Worm (Caenorhabditis elegans) whole organism, L1 larva: Measurements from ENCODE around the gene pik-1.

Experiments
- C04F5.9 ChIP-seq: sonication (generic microtip); optimal IDR thresholded peaks from 2 replicates; lab custom pipeline; 2016; ENCODE audit warnings: missing genetic modification characterization, missing compliant biosample characterization
- C34B4.2 ChIP-seq: sonication (generic microtip); optimal IDR thresholded peaks from 2 replicates; lab custom pipeline; 2017; ENCODE audit warnings: mild to moderate bottlenecking, missing genetic modification characterization, missing compliant biosample characterization
- Y116A8C.19 ChIP-seq: sonication (generic microtip); optimal IDR thresholded peaks from 2 replicates; lab custom pipeline; 2016; ENCODE audit warnings: missing compliant biosample characterization, missing genetic modification characterization, borderline replicate concordance
- alr-1 ChIP-seq: fragments of 200-800 bp; sonication (Bioruptor generic); optimal IDR thresholded peaks from 2 replicates; lab custom pipeline; 2018; ENCODE audit warnings: borderline replicate concordance, mild to moderate bottlenecking, missing genetic modification characterization, missing compliant biosample characterization
- aly-2 ChIP-seq: fragments of 150-350 bp; optimal IDR thresholded peaks from 2 replicates; lab custom pipeline; 2014; ENCODE audit warnings: missing biosample characterization, missing genetic modification characterization
- ama-1 ChIP-seq: fragments of 150-350 bp; optimal IDR thresholded peaks from 2 replicates; lab custom pipeline; 2014
- blmp-1 ChIP-seq: fragments of 150-350 bp; optimal IDR thresholded peaks from 2 replicates; lab custom pipeline; 2014; ENCODE audit warnings: missing biosample characterization, missing genetic modification characterization
- ceh-63 ChIP-seq: fragments of 200-800 bp; sonication (Bioruptor generic); optimal IDR thresholded peaks from 2 replicates; lab custom pipeline; 2018; ENCODE audit warnings: mild to moderate bottlenecking, missing genetic modification characterization, missing compliant biosample characterization
- ceh-8 ChIP-seq: fragments of 200-800 bp; sonication (Bioruptor generic); optimal IDR thresholded peaks from 2 replicates; lab custom pipeline; 2018; ENCODE audit warnings: mild to moderate bottlenecking, missing genetic modification characterization, moderate library complexity, missing compliant biosample characterization
- ceh-82 ChIP-seq, 3 experiments: fragments of 150-350 bp in 1 of 3; sonication (generic microtip) in 2 of 3; optimal IDR thresholded peaks; 2 replicates each; lab custom pipeline; 2014 to 2017; ENCODE audit warnings: missing biosample characterization in 3 of 3, missing genetic modification characterization in 3 of 3
- ceh-88 ChIP-seq: fragments of 200-800 bp; sonication (Bioruptor generic); IDR thresholded peaks from 2 replicates; pipeline ENCODE4 v1.3.6; 2022; ENCODE audit warnings: missing genetic modification characterization, missing compliant biosample characterization
- ces-1 ChIP-seq: fragments of 150-350 bp; optimal IDR thresholded peaks from 2 replicates; lab custom pipeline; 2014; ENCODE audit warnings: missing biosample characterization, missing genetic modification reagents, missing genetic modification characterization
- dpl-1 ChIP-seq, 3 experiments: fragments of 150-350 bp in 2 of 3; sonication (generic microtip) in 1 of 3; optimal IDR thresholded peaks; 2 replicates each; lab custom pipeline; 2014 to 2017; ENCODE audit warnings: missing biosample characterization in 3 of 3, missing genetic modification characterization in 3 of 3, missing genetic modification reagents in 3 of 3
- dsc-1 ChIP-seq: sonication (generic microtip); optimal IDR thresholded peaks from 2 replicates; lab custom pipeline; 2016; ENCODE audit warnings: mild to moderate bottlenecking, missing genetic modification characterization, missing compliant biosample characterization
- efl-1 ChIP-seq, 4 experiments: fragments of 150-350 bp; optimal IDR thresholded peaks in 3 of 4; peaks in 1 of 4; 1 replicate in 1 of 4; 2 replicates in 3 of 4; lab custom pipeline; 2014; ENCODE audit warnings: missing biosample characterization in 2 of 4, missing genetic modification characterization in 2 of 4, missing genetic modification reagents in 2 of 4
- egl-13 ChIP-seq: sonication (generic microtip); optimal IDR thresholded peaks from 2 replicates; lab custom pipeline; 2016; ENCODE audit warnings: missing genotype, missing genetic modification reagents, missing genetic modification characterization, missing compliant biosample characterization
- elt-3 ChIP-seq, 6 experiments: fragments of 150-350 bp in 1 of 6; sonication (generic microtip); optimal IDR thresholded peaks; 2 replicates each; lab custom pipeline; 2017 to 2018; ENCODE audit warnings: missing biosample characterization in 6 of 6, missing genetic modification characterization in 6 of 6, inconsistent platforms in 1 of 6
- ets-5 ChIP-seq: fragments of 200-800 bp; sonication (Bioruptor generic); IDR thresholded peaks from 2 replicates; pipeline ENCODE4 v1.3.6; 2022; ENCODE audit warnings: missing genetic modification characterization, missing compliant biosample characterization
- fkh-8 ChIP-seq: sonication (generic microtip); optimal IDR thresholded peaks from 2 replicates; lab custom pipeline; 2016; ENCODE audit warnings: mild to moderate bottlenecking, missing genetic modification characterization, missing compliant biosample characterization
- hlh-17 ChIP-seq: fragments of 200-800 bp; sonication (Bioruptor generic); optimal IDR thresholded peaks from 2 replicates; lab custom pipeline; 2018; ENCODE audit warnings: missing genetic modification characterization, mild to moderate bottlenecking, missing compliant biosample characterization, moderate library complexity, borderline replicate concordance
- hpl-2 ChIP-seq: fragments of 150-350 bp; optimal IDR thresholded peaks from 2 replicates; lab custom pipeline; 2014; ENCODE audit warnings: missing biosample characterization, missing genetic modification reagents, missing genetic modification characterization
- irx-1 ChIP-seq: sonication (generic microtip); optimal IDR thresholded peaks from 2 replicates; lab custom pipeline; 2016; ENCODE audit warnings: missing genetic modification characterization, missing compliant biosample characterization
- isw-1 ChIP-seq: fragments of 200-800 bp; sonication (Bioruptor generic); IDR thresholded peaks from 2 replicates; pipeline ENCODE4 v1.3.6; 2022; ENCODE audit warnings: missing genetic modification characterization, missing compliant biosample characterization
- lin-13 ChIP-seq: fragments of 150-350 bp; optimal IDR thresholded peaks from 2 replicates; lab custom pipeline; 2014; ENCODE audit warnings: missing biosample characterization, missing genetic modification reagents, missing genetic modification characterization
- lin-14 ChIP-seq: fragments of 200-800 bp; sonication (Bioruptor generic); optimal IDR thresholded peaks from 2 replicates; lab custom pipeline; 2018; ENCODE audit warnings: mild to moderate bottlenecking, missing genetic modification characterization, moderate library complexity, missing compliant biosample characterization
- lin-15B ChIP-seq: fragments of 150-350 bp; sonication (generic microtip); optimal IDR thresholded peaks from 3 replicates; lab custom pipeline; 2014; ENCODE audit warnings: missing biosample characterization, missing genetic modification characterization
- lsy-2 ChIP-seq, 2 experiments: fragments of 150-350 bp; optimal IDR thresholded peaks; 2 replicates each; lab custom pipeline; 2014; ENCODE audit warnings: missing biosample characterization in 2 of 2, missing genetic modification characterization in 2 of 2
- mef-2 ChIP-seq: fragments of 150-350 bp; optimal IDR thresholded peaks from 2 replicates; lab custom pipeline; 2014; ENCODE audit warnings: missing biosample characterization, missing genetic modification characterization
- mep-1 ChIP-seq: fragments of 150-350 bp; optimal IDR thresholded peaks from 2 replicates; lab custom pipeline; 2014; ENCODE audit warnings: missing biosample characterization, missing genetic modification characterization
- nhr-19 ChIP-seq: fragments of 200-800 bp; sonication (Bioruptor generic); conservative IDR thresholded peaks from 2 replicates; pipeline ENCODE4 v1.3.6; 2022; ENCODE audit warnings: missing genetic modification characterization, missing compliant biosample characterization
- nhr-20 ChIP-seq: sonication (generic microtip); optimal IDR thresholded peaks from 2 replicates; lab custom pipeline; 2016; ENCODE audit warnings: mild to moderate bottlenecking, missing genetic modification characterization, missing compliant biosample characterization
- nhr-237 ChIP-seq: fragments of 150-350 bp; optimal IDR thresholded peaks from 2 replicates; lab custom pipeline; 2014; ENCODE audit warnings: missing biosample characterization, missing genetic modification characterization
- nhr-28 ChIP-seq: fragments of 150-350 bp; optimal IDR thresholded peaks from 2 replicates; lab custom pipeline; 2014; ENCODE audit warnings: missing biosample characterization, missing genetic modification characterization
- nhr-47 ChIP-seq: sonication (generic microtip); optimal IDR thresholded peaks from 2 replicates; lab custom pipeline; 2016; ENCODE audit warnings: mild to moderate bottlenecking, missing genetic modification characterization, moderate library complexity, missing compliant biosample characterization
- nhr-76 ChIP-seq: sonication (generic microtip); optimal IDR thresholded peaks from 2 replicates; lab custom pipeline; 2017; ENCODE audit warnings: missing biosample characterization, missing genetic modification characterization
- nhr-84 ChIP-seq: sonication (generic microtip); optimal IDR thresholded peaks from 2 replicates; lab custom pipeline; 2017; ENCODE audit warnings: missing biosample characterization, missing genetic modification characterization
- nhr-85 ChIP-seq: sonication (generic microtip); peaks from one replicate; lab custom pipeline; 2016; ENCODE audit warnings: missing genetic modification characterization, inconsistent platforms, missing compliant biosample characterization
- pag-3 ChIP-seq: sonication (generic microtip); optimal IDR thresholded peaks from 2 replicates; lab custom pipeline; 2017; ENCODE audit warnings: missing genetic modification characterization, mild to moderate bottlenecking, missing compliant biosample characterization, antibody characterized with exemption, borderline replicate concordance; ENCODE audit not compliant: insufficient read depth
- pax-3 ChIP-seq: fragments of 200-800 bp; sonication (Bioruptor generic); optimal IDR thresholded peaks from 2 replicates; lab custom pipeline; 2018; ENCODE audit warnings: mild to moderate bottlenecking, missing genetic modification characterization, moderate library complexity, missing compliant biosample characterization
- rnt-1 ChIP-seq: sonication (generic microtip); optimal IDR thresholded peaks from 2 replicates; lab custom pipeline; 2016; ENCODE audit warnings: mild to moderate bottlenecking, missing genetic modification characterization, moderate library complexity, missing compliant biosample characterization
- skn-1 ChIP-seq: fragments of 150-350 bp; optimal IDR thresholded peaks from 2 replicates; lab custom pipeline; 2014; ENCODE audit warnings: missing biosample characterization, missing genetic modification characterization
- snu-23 ChIP-seq: sonication (generic microtip); optimal IDR thresholded peaks from 2 replicates; lab custom pipeline; 2016; ENCODE audit warnings: missing genetic modification characterization, missing compliant biosample characterization
- tbx-2 ChIP-seq: sonication (generic microtip); optimal IDR thresholded peaks from 2 replicates; lab custom pipeline; 2016; ENCODE audit warnings: missing genetic modification characterization, missing compliant biosample characterization
- unc-30 ChIP-seq: sonication (generic microtip); optimal IDR thresholded peaks from 2 replicates; lab custom pipeline; 2017; ENCODE audit warnings: missing biosample characterization, missing genetic modification characterization
- xbp-1 ChIP-seq: sonication (generic microtip); optimal IDR thresholded peaks from 2 replicates; lab custom pipeline; 2016; ENCODE audit warnings: missing genetic modification characterization, missing compliant biosample characterization
- zip-4 ChIP-seq: fragments of 200-800 bp; sonication (Bioruptor generic); optimal IDR thresholded peaks from 2 replicates; lab custom pipeline; 2018; ENCODE audit warnings: mild to moderate bottlenecking, missing genetic modification characterization, moderate library complexity, missing compliant biosample characterization
- ztf-11 ChIP-seq, 2 experiments: sonication (generic microtip); optimal IDR thresholded peaks; 2 replicates each; lab custom pipeline; 2016 to 2017; ENCODE audit warnings: missing genetic modification characterization in 2 of 2, missing biosample characterization in 1 of 2, missing compliant biosample characterization in 1 of 2

Gene pik-1

DNA sequence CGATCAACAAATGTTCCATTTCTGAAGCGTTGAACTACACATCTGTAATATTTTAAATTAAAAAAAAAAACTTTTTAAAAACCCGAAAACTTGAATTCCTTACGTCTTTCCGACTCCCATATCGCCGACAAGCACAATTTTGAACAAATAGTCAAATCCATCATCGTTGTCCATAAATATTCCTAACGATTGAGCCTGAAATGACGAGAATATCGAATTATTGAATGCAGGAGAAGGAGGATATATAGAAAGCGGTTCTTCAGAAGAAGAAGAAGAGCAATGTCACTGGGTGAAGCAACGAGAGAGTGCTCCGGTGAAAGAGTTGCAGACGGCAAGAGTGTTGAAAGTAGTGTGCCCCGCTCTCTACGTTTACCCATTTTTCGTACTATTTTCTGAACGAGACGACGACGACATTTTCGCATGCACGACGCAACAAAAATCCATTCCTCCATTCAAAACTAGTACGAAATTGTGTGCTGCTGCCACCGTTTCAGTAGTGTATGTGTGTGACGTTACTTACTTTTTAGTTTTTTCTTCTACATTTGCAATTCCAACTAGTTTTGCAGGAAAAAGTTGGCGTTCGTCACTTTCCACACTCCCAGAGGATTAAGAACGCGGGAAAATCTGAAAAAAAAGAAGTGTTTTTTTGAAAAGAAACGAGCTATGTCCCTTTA lies 31.9 kb upstream of the pik-1 start, which contains the start of gene rab-19 (continued):
- TF ChIP-seq C34B4.2 (tag; lab: Kevin White, UChicago) (no peak), nhr-20 (tag; lab: Kevin White, UChicago) (no peak), fkh-8 (tag; lab: Kevin White, UChicago) (peak; percentile 26), snu-23 (GFP tag; lab: Kevin White, UChicago) (peak; percentile 42), nhr-47 (tag; lab: Kevin White, UChicago) (peak; percentile 17), lsy-2 (tag; optimal IDR thresholded peaks at IDR 0.05; lab: Kevin White, UChicago) (peak; percentile 1 to 23), ceh-63 (GFP tag; lab: Kevin White, UChicago) (no peak), efl-1 (optimal IDR thresholded peaks at IDR 0.05; lab: Kevin White, UChicago) (peak; percentile 19 to 28), efl-1 (GFP tag; optimal IDR thresholded peaks at IDR 0.05 in 1 of 2; lab: Kevin White, UChicago) (peak in 1 of 2 experiments; percentile 9), hlh-17 (no peak), ceh-82 (tag; optimal IDR thresholded peaks at IDR 0.05; lab: Kevin White, UChicago) (peak in 2 of 3 experiments; percentile 22 to 43), nhr-76 (tag; lab: Kevin White, UChicago) (no peak)

DNA sequence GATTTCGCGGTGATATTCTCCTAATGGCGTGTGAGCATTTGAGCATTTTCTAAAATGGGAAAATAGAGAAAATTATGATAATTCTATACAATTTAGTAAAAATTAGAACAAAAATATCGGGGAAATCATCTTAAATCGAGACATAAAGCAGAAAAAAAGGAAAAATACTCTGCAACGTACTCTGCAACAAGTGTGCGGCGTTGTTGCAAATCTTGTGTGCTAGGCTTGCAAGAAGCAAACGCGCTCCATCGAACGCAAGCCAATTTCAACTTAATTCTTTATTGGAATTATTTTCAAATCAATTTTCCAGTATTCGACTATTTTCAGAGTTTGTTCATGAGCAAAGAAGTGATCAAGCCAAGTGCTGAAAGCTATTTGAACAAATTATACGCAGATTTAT lies 29.8 kb upstream of the pik-1 start, which contains the start of the genes Y62E10A.20, Y62E10A.23 and mdt-9:
Gene Y62E10A.20 (minus strand): TSS at position 49 of the 400 bp plus-strand sequence.
Gene Y62E10A.23 (plus strand): TSS at position 282 of the 400 bp plus-strand sequence.
Gene mdt-9 (plus strand): TSS at position 338 of the 400 bp plus-strand sequence.
- TF ChIP-seq nhr-28 (tag; lab: Kevin White, UChicago) (no peak), ztf-11 (tag; optimal IDR thresholded peaks at IDR 0.05; lab: Kevin White, UChicago) (peak in 1 of 2 experiments; percentile 47), ama-1 (lab: Kevin White, UChicago) (no peak), skn-1 (tag; lab: Kevin White, UChicago) (peak; percentile 90), ceh-88 (GFP tag; lab: Robert Waterston, UW) (no peak), unc-30 (tag; lab: Kevin White, UChicago) (no peak), ceh-82 (tag; optimal IDR thresholded peaks at IDR 0.05; lab: Kevin White, UChicago) (peak; percentile 69 to 86 (median 80)), mep-1 (tag; lab: Kevin White, UChicago) (peak; percentile 67), egl-13 (tag; lab: Kevin White, UChicago) (peak; percentile 31), C04F5.9 (tag; lab: Kevin White, UChicago) (peak; percentile 24), zip-4 (GFP tag; lab: Kevin White, UChicago) (no peak), snu-23 (GFP tag; lab: Kevin White, UChicago) (peak; percentile 83), nhr-237 (tag; lab: Kevin White, UChicago) (no peak), lin-13 (GFP tag; lab: Kevin White, UChicago) (peak; percentile 79), lin-14 (GFP tag; lab: Kevin White, UChicago) (peak; percentile 76), hpl-2 (peak; percentile 47), nhr-19 (GFP tag; lab: Robert Waterston, UW) (peak; percentile 74), nhr-84 (tag; lab: Kevin White, UChicago) (no peak), elt-3 (tag; optimal IDR thresholded peaks at IDR 0.05; lab: Kevin White, UChicago) (peak in 2 of 6 experiments; percentile 39 to 61), dpl-1 (GFP tag; optimal IDR thresholded peaks at IDR 0.05; lab: Kevin White, UChicago) (peak; percentile 63 to 76 (median 75)), ces-1 (GFP tag; lab: Kevin White, UChicago) (no peak), mef-2 (tag; lab: Kevin White, UChicago) (no peak), ceh-8 (GFP tag; lab: Kevin White, UChicago) (no peak), isw-1 (GFP tag; lab: Robert Waterston, UW) (peak; percentile 59), nhr-47 (tag; lab: Kevin White, UChicago) (peak; percentile 84), nhr-20 (tag; lab: Kevin White, UChicago) (peak; percentile 72), ets-5 (GFP tag; lab: Robert Waterston, UW) (no peak), tbx-2 (tag; lab: Kevin White, UChicago) (peak; percentile 75), alr-1 (no peak), fkh-8 (tag; lab: Kevin White, UChicago) (peak; percentile 77), dsc-1 (tag; lab: Kevin White, UChicago) (peak; percentile 78), irx-1 (tag; lab: Kevin White, UChicago) (peak; percentile 54), aly-2 (tag; lab: Kevin White, UChicago) (peak; percentile 42), ceh-63 (GFP tag; lab: Kevin White, UChicago) (no peak), pag-3 (tag; lab: Kevin White, UChicago) (no peak), rnt-1 (tag; lab: Kevin White, UChicago) (peak; percentile 85), Y116A8C.19 (tag; lab: Kevin White, UChicago) (no peak), blmp-1 (tag; lab: Kevin White, UChicago) (peak; percentile 75), nhr-85 (tag; lab: Kevin White, UChicago) (peak; percentile 78), lsy-2 (tag; optimal IDR thresholded peaks at IDR 0.05; lab: Kevin White, UChicago) (peak; percentile 81 to 91), lin-15B (peak; percentile 89), xbp-1 (peak; percentile 75), pax-3 (tag; lab: Kevin White, UChicago) (peak; percentile 31)
